Worm (Caenorhabditis elegans) whole organism, young adult: ENCODE data around the gene Y60A3A.8.
A peak's percentile ranks its signal among the peaks of the same experiment; 100 is the strongest.

Experiments
- C06A6.2 ChIP-seq: fragments of 200-800 bp; sonication (Bioruptor generic); conservative IDR thresholded peaks from 2 replicates; pipeline ENCODE4 v1.3.6; 2022; ENCODE audit warnings: missing genetic modification characterization, missing compliant biosample characterization
- F33H1.4 ChIP-seq: fragments of 200-800 bp; sonication (Bioruptor generic); IDR thresholded peaks from 2 replicates; pipeline ENCODE4 v1.3.6; 2022; ENCODE audit warnings: missing genetic modification reagents, missing genetic modification characterization, missing compliant biosample characterization
- F49E8.2 ChIP-seq: sonication (generic microtip); optimal IDR thresholded peaks from 3 replicates; lab custom pipeline; 2017; ENCODE audit warnings: missing genetic modification characterization, mild to moderate bottlenecking, missing compliant biosample characterization, antibody characterized with exemption, moderate library complexity; ENCODE audit not compliant: insufficient read depth
- K11D2.4 ChIP-seq: fragments of 200-800 bp; sonication (Bioruptor generic); IDR thresholded peaks from 2 replicates; pipeline ENCODE4 v1.3.6; 2022; ENCODE audit warnings: missing genetic modification reagents, missing genetic modification characterization, missing compliant biosample characterization
- K12H6.12 ChIP-seq: fragments of 200-800 bp; sonication (Bioruptor generic); optimal IDR thresholded peaks from 2 replicates; lab custom pipeline; 2018; ENCODE audit warnings: mild to moderate bottlenecking, missing genetic modification characterization, missing compliant biosample characterization
- T07F8.4 ChIP-seq: sonication (generic microtip); optimal IDR thresholded peaks from 2 replicates; lab custom pipeline; 2016; ENCODE audit warnings: mild to moderate bottlenecking, missing genetic modification characterization, moderate library complexity, missing compliant biosample characterization
- Y56A3A.18 ChIP-seq: fragments of 200-800 bp; sonication (Bioruptor generic); IDR thresholded peaks from 2 replicates; pipeline ENCODE4 v1.3.6; 2022; ENCODE audit warnings: missing genetic modification reagents, missing genetic modification characterization, missing compliant biosample characterization
- Y67H2A.10 ChIP-seq: fragments of 200-800 bp; sonication (Bioruptor generic); conservative IDR thresholded peaks from 2 replicates; pipeline ENCODE4 v1.3.6; 2022; ENCODE audit warnings: missing genetic modification reagents, missing genetic modification characterization, missing compliant biosample characterization
- ZK185.1 ChIP-seq: sonication (generic microtip); optimal IDR thresholded peaks from 2 replicates; lab custom pipeline; 2016; ENCODE audit warnings: mild to moderate bottlenecking, missing genetic modification characterization, missing compliant biosample characterization; ENCODE audit not compliant: poor library complexity, severe bottlenecking
- akir-1 ChIP-seq: fragments of 200-800 bp; sonication (Bioruptor generic); optimal IDR thresholded peaks from 2 replicates; lab custom pipeline; 2018; ENCODE audit warnings: mild to moderate bottlenecking, missing genetic modification characterization, moderate library complexity, missing compliant biosample characterization
- bed-1 ChIP-seq: fragments of 200-800 bp; sonication (Bioruptor generic); IDR thresholded peaks from 2 replicates; pipeline ENCODE4 v1.3.6; 2022; ENCODE audit warnings: missing genetic modification reagents, missing genetic modification characterization, missing compliant biosample characterization
- cebp-1 ChIP-seq, 2 experiments: fragments of 200-800 bp in 1 of 2; sonication (Bioruptor generic) in 1 of 2; sonication (generic microtip) in 1 of 2; IDR thresholded peaks in 1 of 2; optimal IDR thresholded peaks in 1 of 2; 2 replicates each; pipeline versions ENCODE4 v1.3.6 to Lab custom; 2017 to 2022; ENCODE audit warnings: missing compliant biosample characterization in 2 of 2, missing genetic modification characterization in 2 of 2, mild to moderate bottlenecking in 1 of 2, missing genetic modification reagents in 1 of 2, moderate library complexity in 1 of 2
- cebp-2 ChIP-seq: fragments of 200-800 bp; sonication (Bioruptor generic); IDR thresholded peaks from 2 replicates; pipeline ENCODE4 v1.3.6; 2022; ENCODE audit warnings: missing genetic modification characterization, missing compliant biosample characterization
- ceh-27 ChIP-seq: fragments of 200-800 bp; sonication (Bioruptor generic); optimal IDR thresholded peaks from 2 replicates; lab custom pipeline; 2018; ENCODE audit warnings: mild to moderate bottlenecking, missing genetic modification characterization, moderate library complexity, missing compliant biosample characterization
- dpl-1 ChIP-seq: fragments of 150-350 bp; optimal IDR thresholded peaks from 2 replicates; lab custom pipeline; 2014; ENCODE audit warnings: missing biosample characterization, missing genetic modification reagents, missing genetic modification characterization
- efl-1 ChIP-seq: fragments of 150-350 bp; optimal IDR thresholded peaks from 2 replicates; lab custom pipeline; 2014; ENCODE audit warnings: missing biosample characterization, missing genetic modification reagents, missing genetic modification characterization
- egl-18 ChIP-seq: fragments of 200-800 bp; sonication (Bioruptor generic); IDR thresholded peaks from 2 replicates; pipeline ENCODE4 v1.3.6; 2022; ENCODE audit warnings: missing genetic modification reagents, missing genetic modification characterization, missing compliant biosample characterization
- ets-4 ChIP-seq: fragments of 200-800 bp; sonication (Bioruptor generic); optimal IDR thresholded peaks from 2 replicates; lab custom pipeline; 2018; ENCODE audit warnings: mild to moderate bottlenecking, missing genetic modification characterization, missing compliant biosample characterization
- fkh-3 ChIP-seq: sonication (generic microtip); optimal IDR thresholded peaks from 2 replicates; lab custom pipeline; 2016; ENCODE audit warnings: mild to moderate bottlenecking, missing genetic modification characterization, missing compliant biosample characterization
- hsf-1 ChIP-seq: fragments of 200-800 bp; sonication (Bioruptor generic); IDR thresholded peaks from 2 replicates; pipeline ENCODE4 v1.3.6; 2022; ENCODE audit warnings: missing genetic modification reagents, missing genetic modification characterization, missing compliant biosample characterization
- let-526 ChIP-seq: fragments of 200-800 bp; sonication (Bioruptor generic); IDR thresholded peaks from 2 replicates; pipeline ENCODE4 v1.3.6; 2022; ENCODE audit warnings: missing genetic modification reagents, missing genetic modification characterization, missing compliant biosample characterization
- lin-26 ChIP-seq: fragments of 200-800 bp; sonication (Bioruptor generic); IDR thresholded peaks from 2 replicates; pipeline ENCODE4 v1.3.6; 2022; ENCODE audit warnings: missing genetic modification reagents, missing genetic modification characterization, missing compliant biosample characterization
- lin-54 ChIP-seq: fragments of 200-800 bp; sonication (Bioruptor generic); optimal IDR thresholded peaks from 2 replicates; lab custom pipeline; 2018; ENCODE audit warnings: mild to moderate bottlenecking, missing genetic modification characterization, missing compliant biosample characterization
- lsy-27 ChIP-seq: sonication (generic microtip); optimal IDR thresholded peaks from 2 replicates; lab custom pipeline; 2017; ENCODE audit warnings: missing genetic modification characterization, mild to moderate bottlenecking, missing compliant biosample characterization, antibody characterized with exemption, missing genotype, borderline replicate concordance; ENCODE audit not compliant: insufficient read depth
- madf-8 ChIP-seq: fragments of 200-800 bp; sonication (Bioruptor generic); conservative IDR thresholded peaks from 2 replicates; pipeline ENCODE4 v1.3.6; 2022; ENCODE audit warnings: missing genetic modification reagents, missing genetic modification characterization, missing compliant biosample characterization
- nfyb-1 ChIP-seq: fragments of 200-800 bp; sonication (Bioruptor generic); IDR thresholded peaks from 2 replicates; pipeline ENCODE4 v1.3.6; 2022; ENCODE audit warnings: missing genetic modification reagents, missing genetic modification characterization, missing compliant biosample characterization
- pbrm-1 ChIP-seq: fragments of 200-800 bp; sonication (Bioruptor generic); IDR thresholded peaks from 2 replicates; pipeline ENCODE4 v1.3.6; 2022; ENCODE audit warnings: missing genetic modification reagents, missing genetic modification characterization, missing compliant biosample characterization
- pha-4 ChIP-seq: fragments of 150-350 bp; sonication (generic microtip); optimal IDR thresholded peaks from 2 replicates; lab custom pipeline; 2014; ENCODE audit warnings: missing biosample characterization, missing genetic modification reagents, missing genetic modification characterization
- repo-1 ChIP-seq: sonication (generic microtip); optimal IDR thresholded peaks from 2 replicates; lab custom pipeline; 2017; ENCODE audit warnings: mild to moderate bottlenecking, missing genetic modification characterization, missing compliant biosample characterization
- sea-2 ChIP-seq: fragments of 200-800 bp; sonication (Bioruptor generic); IDR thresholded peaks from 2 replicates; pipeline ENCODE4 v1.3.6; 2022; ENCODE audit warnings: missing genetic modification characterization, missing compliant biosample characterization
- snpc-3.4 ChIP-seq: sonication (generic microtip); optimal IDR thresholded peaks from 2 replicates; lab custom pipeline; 2017; ENCODE audit warnings: missing genetic modification characterization, mild to moderate bottlenecking, missing compliant biosample characterization, antibody characterized with exemption, moderate library complexity, missing genotype, missing genetic modification reagents
- somi-1 ChIP-seq: fragments of 200-800 bp; sonication (Bioruptor generic); optimal IDR thresholded peaks from 2 replicates; lab custom pipeline; 2018; ENCODE audit warnings: mild to moderate bottlenecking, missing genetic modification characterization, missing compliant biosample characterization
- sptf-2 ChIP-seq: fragments of 200-800 bp; sonication (Bioruptor generic); optimal IDR thresholded peaks from 2 replicates; lab custom pipeline; 2018; ENCODE audit warnings: mild to moderate bottlenecking, missing genetic modification characterization, missing compliant biosample characterization
- zim-3 ChIP-seq: sonication (generic microtip); optimal IDR thresholded peaks from 2 replicates; lab custom pipeline; 2017; ENCODE audit warnings: mild to moderate bottlenecking, missing genetic modification characterization, moderate library complexity, missing compliant biosample characterization
- ztf-18 ChIP-seq: sonication (generic microtip); optimal IDR thresholded peaks from 2 replicates; lab custom pipeline; 2016; ENCODE audit warnings: missing genotype, mild to moderate bottlenecking, missing genetic modification characterization, missing compliant biosample characterization
- ztf-28 ChIP-seq: fragments of 200-800 bp; sonication (Bioruptor generic); IDR thresholded peaks from 2 replicates; pipeline ENCODE4 v1.3.6; 2022; ENCODE audit warnings: missing genetic modification reagents, missing genetic modification characterization, missing compliant biosample characterization
- ztf-6 ChIP-seq: fragments of 200-800 bp; sonication (Bioruptor generic); IDR thresholded peaks from 2 replicates; pipeline ENCODE4 v1.3.6; 2022; ENCODE audit warnings: missing genetic modification reagents, missing genetic modification characterization, missing compliant biosample characterization

Gene Y60A3A.8

DNA sequence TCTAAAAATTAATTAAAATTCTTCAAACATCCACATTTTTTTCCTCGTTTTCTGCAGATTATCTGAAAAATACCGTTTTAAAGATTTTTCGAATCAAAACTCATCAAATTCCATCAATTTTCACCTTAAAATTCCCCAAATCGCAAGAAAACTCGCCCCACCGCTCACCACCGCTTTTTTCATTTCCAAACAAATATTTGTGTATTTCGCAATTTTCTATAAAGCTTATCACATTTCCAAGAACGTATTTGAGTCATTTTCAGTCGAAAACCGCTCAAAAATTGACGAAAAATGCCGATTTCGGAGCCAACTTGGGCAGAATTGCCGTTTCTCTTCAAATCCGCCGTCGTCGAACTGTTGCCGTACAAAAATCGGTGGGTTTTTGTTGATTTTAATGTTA is at the start of gene Y60A3A.8:
Gene Y60A3A.8 (plus strand): TSS at position 258 of the 400 bp plus-strand sequence.
- peak; percentile 77 for TF ChIP-seq cebp-1 (GFP tag; IDR thresholded peaks at IDR 0.05; lab: Robert Waterston, UW)
- TF ChIP-seq cebp-1 (tag; optimal IDR thresholded peaks at IDR 0.05; lab: Kevin White, UChicago), result peak; percentile 81

DNA sequence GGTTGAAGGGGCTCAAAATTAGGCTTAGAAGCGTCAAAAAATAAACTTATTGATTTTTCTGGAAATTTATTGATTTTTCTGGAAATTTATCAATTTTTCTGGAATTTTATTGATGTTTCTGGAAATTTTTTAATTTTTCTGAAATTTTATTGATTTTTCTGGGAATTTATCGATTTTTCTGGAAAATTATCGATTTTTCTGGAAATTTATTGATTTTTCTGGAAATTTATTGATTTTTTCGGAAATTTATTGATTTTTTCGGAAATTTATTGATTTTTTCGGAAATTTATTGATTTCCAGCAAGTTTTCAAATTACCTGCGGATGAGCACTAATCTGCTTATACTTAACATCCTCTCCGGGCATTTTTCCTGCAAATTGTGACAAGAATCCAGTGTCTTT is 48.0 kb upstream of the Y60A3A.8 start:
- TF ChIP-seq lin-26 (no peak), bed-1 (GFP tag; lab: Robert Waterston, UW) (no peak), K11D2.4 (GFP tag; lab: Robert Waterston, UW) (no peak), F49E8.2 (no peak), zim-3 (tag; lab: Kevin White, UChicago) (no peak), pbrm-1 (GFP tag; lab: Robert Waterston, UW) (no peak), lsy-27 (tag; lab: Kevin White, UChicago) (no peak), akir-1 (GFP tag; lab: Kevin White, UChicago) (no peak), ets-4 (GFP tag; lab: Kevin White, UChicago) (no peak), K12H6.12 (no peak), Y67H2A.10 (no peak)

DNA sequence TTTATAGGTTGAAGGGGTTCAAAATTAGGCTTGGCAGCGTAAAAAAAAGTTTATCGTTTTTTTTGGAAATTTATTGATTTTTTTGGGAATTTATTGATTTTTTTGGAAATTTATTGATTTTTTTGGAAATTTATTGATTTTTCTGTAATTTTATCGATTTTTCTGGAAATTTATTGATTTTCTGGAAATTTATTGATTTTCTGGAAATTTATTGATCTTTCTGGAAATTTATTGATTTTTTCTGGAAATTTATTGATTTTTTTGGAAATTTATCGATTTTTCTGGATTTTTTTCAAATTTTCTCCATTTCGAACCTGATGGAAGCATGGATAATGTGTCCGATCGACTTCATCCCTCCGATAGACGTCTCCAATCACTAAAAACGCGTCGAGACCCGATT is 45.0 kb upstream of the Y60A3A.8 start:
- TF ChIP-seq K11D2.4 (GFP tag; lab: Robert Waterston, UW) (no peak), ztf-6 (GFP tag; lab: Robert Waterston, UW) (no peak), ZK185.1 (tag; lab: Kevin White, UChicago) (no peak), F33H1.4 (GFP tag; lab: Robert Waterston, UW) (no peak), snpc-3.4 (tag; lab: Kevin White, UChicago) (no peak), cebp-2 (GFP tag; lab: Robert Waterston, UW) (no peak), fkh-3 (tag; lab: Kevin White, UChicago) (no peak), madf-8 (GFP tag; lab: Robert Waterston, UW) (no peak), akir-1 (GFP tag; lab: Kevin White, UChicago) (no peak), Y56A3A.18 (GFP tag; lab: Robert Waterston, UW) (no peak), ceh-27 (GFP tag; lab: Kevin White, UChicago) (no peak), T07F8.4 (tag; lab: Kevin White, UChicago) (no peak)
- TF ChIP-seq, all 124 proteins: peak for 0

DNA sequence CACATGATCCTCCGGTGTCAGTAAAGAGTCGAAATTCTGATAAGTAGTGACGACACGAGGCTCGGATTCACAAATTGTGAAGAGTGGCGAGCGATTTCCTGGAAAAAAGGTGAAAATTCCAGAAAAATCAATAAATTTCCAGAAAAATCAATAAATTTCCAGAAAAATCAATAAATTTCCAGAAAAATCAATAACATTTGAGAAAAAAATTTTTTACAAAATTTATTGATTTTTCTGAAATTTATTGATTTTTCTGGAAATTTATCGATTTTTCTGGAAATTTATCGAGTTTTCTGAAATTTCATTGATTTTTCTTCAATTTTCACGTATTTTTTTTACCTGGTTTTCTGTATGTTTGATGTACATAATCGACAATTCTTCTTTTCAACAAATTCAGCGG is 43.8 kb upstream of the Y60A3A.8 start:
- TF ChIP-seq dpl-1 (GFP tag; lab: Kevin White, UChicago) (no peak), repo-1 (tag; lab: Kevin White, UChicago) (no peak), Y67H2A.10 (no peak), let-526 (GFP tag; lab: Robert Waterston, UW) (no peak), ztf-28 (no peak), egl-18 (GFP tag; lab: Robert Waterston, UW) (no peak), akir-1 (GFP tag; lab: Kevin White, UChicago) (no peak), C06A6.2 (GFP tag; lab: Robert Waterston, UW) (no peak), efl-1 (GFP tag; lab: Kevin White, UChicago) (no peak), ztf-18 (tag; lab: Kevin White, UChicago) (no peak), somi-1 (GFP tag; lab: Kevin White, UChicago) (no peak), ets-4 (GFP tag; lab: Kevin White, UChicago) (no peak), hsf-1 (GFP tag; lab: Robert Waterston, UW) (no peak), pha-4 (tag; lab: Kevin White, UChicago) (no peak), ztf-6 (GFP tag; lab: Robert Waterston, UW) (no peak), cebp-1 (GFP tag; IDR thresholded peaks at IDR 0.05; lab: Robert Waterston, UW) (no peak), cebp-1 (tag; optimal IDR thresholded peaks at IDR 0.05; lab: Kevin White, UChicago) (no peak), lin-54 (no peak), nfyb-1 (GFP tag; lab: Robert Waterston, UW) (no peak), sea-2 (no peak), sptf-2 (no peak)
